Worm (Caenorhabditis elegans): ENCODE results near the gene ile-2.

ile-2 gene

ce11 chrX:768061-768646 lies at the start of gene ile-2, which contains the start of gene trap-2:
Gene ile-2, plus strand, starts transcription at chrX:768596.
Gene trap-2, minus strand, starts transcription at chrX:768069.
- TF ChIP-seq sptf-2 (GFP tag; optimal IDR thresholded peaks at IDR 0.05) = peak; percentile 71
- peak; percentile 94 for TF ChIP-seq attf-5 (GFP tag; optimal IDR thresholded peaks at IDR 0.05)
- TF ChIP-seq lin-26 (GFP tag; IDR thresholded peaks at IDR 0.05) = 0 out of 2 replicates have a peak, but pooled peaks have one; percentile 21
- peak; percentile 61 for TF ChIP-seq C06A6.2 (GFP tag; conservative IDR thresholded peaks at IDR 0.05)
- no peak for TF ChIP-seq lag-1 (GFP tag; IDR thresholded peaks at IDR 0.05)
- TF ChIP-seq him-1 (tag; optimal IDR thresholded peaks at IDR 0.05) = no peak
- TF ChIP-seq F39B2.1 (GFP tag; IDR thresholded peaks at IDR 0.05) = no peak
- peak; percentile 10 for TF ChIP-seq die-1 (tag; optimal IDR thresholded peaks at IDR 0.05)
- no peak for TF ChIP-seq ceh-58 (GFP tag; IDR thresholded peaks at IDR 0.05)
- no peak for TF ChIP-seq bed-2 (GFP tag; IDR thresholded peaks at IDR 0.05)
- TF ChIP-seq cebp-2 (GFP tag; IDR thresholded peaks at IDR 0.05) = no peak
- TF ChIP-seq egl-44 (GFP tag; IDR thresholded peaks at IDR 0.05) = 0 out of 2 replicates have a peak, but pooled peaks have one; percentile 46
- peak; percentile 100 for TF ChIP-seq nhr-80 (tag; optimal IDR thresholded peaks at IDR 0.05)
- peak; percentile 66 for TF ChIP-seq tbp1 (GFP tag; optimal IDR thresholded peaks at IDR 0.05)
- no peak for TF ChIP-seq attf-6 (GFP tag; IDR thresholded peaks at IDR 0.05)
- TF ChIP-seq bed-1 (GFP tag; IDR thresholded peaks at IDR 0.05) = no peak
- TF ChIP-seq ztf-22 (GFP tag; optimal IDR thresholded peaks at IDR 0.05) = peak; percentile 49
- TF ChIP-seq ztf-25 (GFP tag; IDR thresholded peaks at IDR 0.05) = no peak
- no peak for TF ChIP-seq zim-3 (tag; optimal IDR thresholded peaks at IDR 0.05)
- no peak for TF ChIP-seq nfya-2 (GFP tag; IDR thresholded peaks at IDR 0.05)
- no peak for TF ChIP-seq mel-28 (tag; optimal IDR thresholded peaks at IDR 0.05; ENCODE audit: borderline replicate concordance)
- TF ChIP-seq unc-130 (GFP tag; optimal IDR thresholded peaks at IDR 0.05) = no peak
- no peak for TF ChIP-seq dpl-1 (GFP tag; optimal IDR thresholded peaks at IDR 0.05)
- no peak for TF ChIP-seq Y79H2A.3 (GFP tag; conservative IDR thresholded peaks at IDR 0.05)
- peak; percentile 79 for TF ChIP-seq madf-10 (tag; optimal IDR thresholded peaks at IDR 0.05)
- TF ChIP-seq gei-17 (GFP tag; optimal IDR thresholded peaks at IDR 0.05) = peak; percentile 68
- peak; percentile 93 for TF ChIP-seq nfyb-1 (GFP tag; IDR thresholded peaks at IDR 0.05)
- 0 out of 2 replicates have a peak, but pooled peaks have one; percentile 17 for TF ChIP-seq nhr-120 (GFP tag; IDR thresholded peaks at IDR 0.05)
- TF ChIP-seq ceh-91 (GFP tag; IDR thresholded peaks at IDR 0.05) = no peak
- no peak for TF ChIP-seq F49E8.2 (tag; optimal IDR thresholded peaks at IDR 0.05; ENCODE audit: insufficient read depth)
- peak; percentile 84 for TF ChIP-seq egrh-3 (GFP tag; IDR thresholded peaks at IDR 0.05)
- TF ChIP-seq lin-54 (GFP tag; optimal IDR thresholded peaks at IDR 0.05) = peak; percentile 73
- peak; percentile 96 for TF ChIP-seq ets-4 (GFP tag; optimal IDR thresholded peaks at IDR 0.05)
- peak; percentile 96 for TF ChIP-seq dox-1 (GFP tag; IDR thresholded peaks at IDR 0.05)
- no peak for TF ChIP-seq F10E7.11 (tag; optimal IDR thresholded peaks at IDR 0.05)
- TF ChIP-seq ceh-100 (GFP tag; IDR thresholded peaks at IDR 0.05) = peak; percentile 32; the same call in 1 of the 2 replicates
- peak; percentile 56 for TF ChIP-seq unc-62 (GFP tag; optimal IDR thresholded peaks at IDR 0.05)
- no peak for TF ChIP-seq B0019.2 (GFP tag; conservative IDR thresholded peaks at IDR 0.05)
- TF ChIP-seq madf-3 (GFP tag; IDR thresholded peaks at IDR 0.05) = 0 out of 2 replicates have a peak, but pooled peaks have one; percentile 34
- peak; percentile 99 for TF ChIP-seq mcd-1 (GFP tag; IDR thresholded peaks at IDR 0.05)
- peak; percentile 96 for TF ChIP-seq K12H6.12 (tag; optimal IDR thresholded peaks at IDR 0.05)
- TF ChIP-seq tbx-9 (tag; optimal IDR thresholded peaks at IDR 0.05; ENCODE audit: borderline replicate concordance) = no peak
- no peak for TF ChIP-seq F55B11.4 (tag; optimal IDR thresholded peaks at IDR 0.05; ENCODE audit: borderline replicate concordance, insufficient read depth)
- TF ChIP-seq ztf-6 (GFP tag; IDR thresholded peaks at IDR 0.05) = 0 out of 2 replicates have a peak, but pooled peaks have one; percentile 66
- no peak for TF ChIP-seq Y95B8A.8 (GFP tag; IDR thresholded peaks at IDR 0.05)
- peak; percentile 68 for TF ChIP-seq hmg-1.2 (GFP tag; IDR thresholded peaks at IDR 0.05)
- no peak for TF ChIP-seq aptf-3 (GFP tag; IDR thresholded peaks at IDR 0.05)
- no peak for TF ChIP-seq snpc-1.3 (tag; optimal IDR thresholded peaks at IDR 0.05; ENCODE audit: insufficient read depth)
